Fruit fly (Drosophila melanogaster): ENCODE data around the gene CG18135.

DNA sequence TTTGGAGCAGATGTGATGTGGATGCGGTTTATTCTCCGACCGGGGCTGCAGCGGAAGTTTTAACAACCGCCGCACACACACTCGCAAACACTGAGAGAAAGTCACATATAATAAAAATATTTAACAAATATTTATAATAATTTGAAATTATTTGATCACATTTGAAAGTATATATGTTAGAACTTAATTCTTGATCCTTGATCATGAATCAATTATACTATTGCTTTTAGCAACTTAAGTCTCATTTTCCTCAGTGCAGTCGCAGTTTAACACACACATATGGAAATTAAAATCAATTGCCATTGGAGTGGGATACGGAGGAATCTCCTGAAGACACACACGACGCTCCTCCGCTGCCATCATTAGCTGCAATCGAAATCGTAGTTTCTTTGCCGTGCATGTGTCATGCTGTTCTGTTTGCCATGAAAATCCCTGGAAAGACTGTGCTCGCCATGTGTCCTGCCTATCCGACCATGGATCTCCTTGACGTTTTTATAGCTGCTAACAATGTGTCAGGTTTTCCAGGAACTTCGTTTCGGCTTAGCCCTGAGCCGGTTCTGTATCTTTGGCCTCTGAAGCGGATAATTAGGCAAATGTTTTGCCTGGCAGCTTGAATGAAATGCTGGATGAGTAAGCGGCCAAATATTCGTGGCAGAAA is 35.2 kb upstream of the CG18135 start:
- no peak for TF ChIP-seq h (optimal IDR thresholded peaks at IDR 0.05)
- no peak for TF ChIP-seq insv (optimal IDR thresholded peaks at IDR 0.05)
- no peak for TF ChIP-seq Myc (optimal IDR thresholded peaks at IDR 0.05)
- no peak for TF ChIP-seq Sin3A (optimal IDR thresholded peaks at IDR 0.05)
- TF ChIP-seq psq (optimal IDR thresholded peaks at IDR 0.05) = no peak
